Worm (Caenorhabditis elegans) whole organism, late embryonic: ENCODE data around the gene mtrr-1.
A peak's percentile ranks its signal among the peaks of the same experiment; 100 is the strongest.

Source experiments
- lin-11 ChIP-seq: fragments of 200-800 bp; sonication (Bioruptor generic); optimal IDR thresholded peaks from 2 replicates; lab custom pipeline; 2018; ENCODE audit warnings: mild to moderate bottlenecking, missing genetic modification characterization, missing compliant biosample characterization
- pha-4 ChIP-seq: fragments of 150-350 bp; optimal IDR thresholded peaks from 2 replicates; lab custom pipeline; 2018; ENCODE audit warnings: missing biosample characterization, missing genetic modification reagents, missing genetic modification characterization
- pqm-1 ChIP-seq: sonication (generic microtip); optimal IDR thresholded peaks from 2 replicates; lab custom pipeline; 2016; ENCODE audit warnings: missing genetic modification characterization, missing compliant biosample characterization
- sox-4 ChIP-seq: sonication (generic microtip); optimal IDR thresholded peaks from 2 replicates; lab custom pipeline; 2017; ENCODE audit warnings: mild to moderate bottlenecking, missing genetic modification characterization, inconsistent platforms, missing compliant biosample characterization
- unc-42 ChIP-seq: sonication (generic microtip); optimal IDR thresholded peaks from 2 replicates; lab custom pipeline; 2016; ENCODE audit warnings: missing genotype, missing genetic modification characterization, missing compliant biosample characterization

DNA sequence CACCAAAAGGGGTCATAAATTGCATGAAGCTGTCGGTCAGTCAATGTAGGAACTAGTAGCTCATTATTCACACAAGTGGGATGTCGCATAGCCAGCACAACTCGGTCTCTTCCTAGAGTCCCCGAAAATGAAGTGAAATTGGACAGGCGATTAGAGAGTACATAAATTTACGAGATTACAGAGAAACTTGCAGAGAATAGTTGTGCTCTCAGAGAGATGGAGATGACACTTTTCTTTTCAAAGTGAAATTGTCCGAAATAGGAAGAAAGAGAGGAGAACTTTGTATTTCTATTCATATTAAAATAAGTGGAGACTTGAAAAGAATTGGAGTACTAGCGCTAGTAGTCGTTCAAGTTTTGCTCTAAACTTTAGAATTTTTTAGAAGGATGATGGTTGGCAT, 19.8 kb downstream of the mtrr-1 start:
- peak; percentile 65 for TF ChIP-seq unc-42
- TF ChIP-seq lin-11 (tag; lab: Kevin White, UChicago), result no peak
- no peak for TF ChIP-seq pqm-1 (tag; lab: Kevin White, UChicago)
- no peak for TF ChIP-seq pha-4 (tag; lab: Kevin White, UChicago)
- no peak for TF ChIP-seq sox-4 (tag; lab: Kevin White, UChicago)
